Fruit fly (Drosophila melanogaster): Measurements from ENCODE around the gene CG8560.

DNA sequence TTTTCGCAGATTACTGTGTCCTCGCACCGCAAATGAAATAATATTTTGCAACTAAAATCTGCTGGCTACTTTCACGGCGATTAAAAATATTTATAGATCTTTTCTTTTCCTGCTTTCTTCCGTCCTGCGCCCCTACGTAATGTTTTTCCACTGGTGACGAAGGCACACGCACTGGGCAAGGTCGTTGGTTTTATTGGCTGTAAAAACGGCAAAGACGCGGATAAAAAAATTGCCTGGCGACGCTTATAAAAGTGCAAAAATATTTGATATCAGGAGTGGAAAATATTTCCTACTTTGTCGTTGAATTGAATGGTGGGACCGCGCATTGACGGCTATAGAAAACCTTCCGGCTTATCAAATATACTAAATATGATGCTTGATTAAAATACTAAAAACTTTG is 35.0 kb downstream of the CG8560 start, which contains the start of gene Sh3beta:
- TF ChIP-seq h (optimal IDR thresholded peaks at IDR 0.05) (no peak), Sin3A (optimal IDR thresholded peaks at IDR 0.05) (no peak), insv (optimal IDR thresholded peaks at IDR 0.05) (no peak), Myc (optimal IDR thresholded peaks at IDR 0.05) (no peak)
